Worm (Caenorhabditis elegans) whole organism, late embryonic: ENCODE data around the gene C27F2.6.

ENCODE experiments used
- C08G9.2 ChIP-seq: sonication (generic microtip); optimal IDR thresholded peaks from 2 replicates; lab custom pipeline; 2016; ENCODE audit warnings: mild to moderate bottlenecking, missing genetic modification characterization, moderate library complexity, missing compliant biosample characterization
- C38D4.7 ChIP-seq: fragments of 200-800 bp; sonication (Bioruptor generic); optimal IDR thresholded peaks from 2 replicates; lab custom pipeline; 2018; ENCODE audit warnings: mild to moderate bottlenecking, missing genetic modification characterization, moderate library complexity, missing compliant biosample characterization
- F13H6.1 ChIP-seq: sonication (generic microtip); optimal IDR thresholded peaks from 2 replicates; lab custom pipeline; 2016; ENCODE audit warnings: missing genetic modification characterization, missing compliant biosample characterization
- K02D7.2 ChIP-seq: sonication (generic microtip); optimal IDR thresholded peaks from 2 replicates; lab custom pipeline; 2017; ENCODE audit warnings: mild to moderate bottlenecking, missing genetic modification characterization, missing compliant biosample characterization
- K09A11.1 ChIP-seq: sonication (generic microtip); optimal IDR thresholded peaks from 2 replicates; lab custom pipeline; 2017; ENCODE audit warnings: antibody characterized with exemption, mild to moderate bottlenecking, missing genetic modification characterization, missing compliant biosample characterization; ENCODE audit not compliant: insufficient read depth
- T23F11.4 ChIP-seq: fragments of 200-800 bp; sonication (Bioruptor generic); optimal IDR thresholded peaks from 2 replicates; lab custom pipeline; 2018; ENCODE audit warnings: mild to moderate bottlenecking, missing genetic modification characterization, missing compliant biosample characterization
- Y22D7AL.16 ChIP-seq: sonication (generic microtip); optimal IDR thresholded peaks from 2 replicates; lab custom pipeline; 2016; ENCODE audit warnings: missing genetic modification characterization, missing compliant biosample characterization
- ahr-1 ChIP-seq: sonication (generic microtip); optimal IDR thresholded peaks from 2 replicates; lab custom pipeline; 2016; ENCODE audit warnings: missing genetic modification characterization, missing compliant biosample characterization
- ceh-18 ChIP-seq: sonication (generic microtip); optimal IDR thresholded peaks from 2 replicates; lab custom pipeline; 2016; ENCODE audit warnings: missing genetic modification characterization, missing compliant biosample characterization
- ceh-22 ChIP-seq: sonication (generic microtip); optimal IDR thresholded peaks from 2 replicates; lab custom pipeline; 2017; ENCODE audit warnings: missing biosample characterization, missing genetic modification characterization
- ceh-30 ChIP-seq: fragments of 150-350 bp; optimal IDR thresholded peaks from 2 replicates; lab custom pipeline; 2014; ENCODE audit warnings: missing biosample characterization, missing genetic modification characterization
- ceh-31 ChIP-seq: sonication (generic microtip); optimal IDR thresholded peaks from 2 replicates; lab custom pipeline; 2016; ENCODE audit warnings: missing genetic modification characterization, missing compliant biosample characterization
- ceh-34 ChIP-seq: sonication (generic microtip); optimal IDR thresholded peaks from 2 replicates; lab custom pipeline; 2016; ENCODE audit warnings: mild to moderate bottlenecking, missing genetic modification characterization, missing compliant biosample characterization
- ceh-48 ChIP-seq: sonication (generic microtip); optimal IDR thresholded peaks from 2 replicates; lab custom pipeline; 2016; ENCODE audit warnings: missing genetic modification characterization, inconsistent platforms, missing compliant biosample characterization
- ceh-6 ChIP-seq: fragments of 200-800 bp; sonication (Bioruptor generic); optimal IDR thresholded peaks from 2 replicates; lab custom pipeline; 2018; ENCODE audit warnings: mild to moderate bottlenecking, missing genetic modification characterization, missing compliant biosample characterization
- che-1 ChIP-seq: sonication (generic microtip); optimal IDR thresholded peaks from 2 replicates; lab custom pipeline; 2016; ENCODE audit warnings: mild to moderate bottlenecking, missing genetic modification characterization, missing compliant biosample characterization
- dmd-4 ChIP-seq: sonication (generic microtip); optimal IDR thresholded peaks from 2 replicates; lab custom pipeline; 2016; ENCODE audit warnings: borderline replicate concordance, missing genetic modification characterization, missing compliant biosample characterization
- elt-2 ChIP-seq: sonication (generic microtip); optimal IDR thresholded peaks from 2 replicates; lab custom pipeline; 2016; ENCODE audit warnings: missing genetic modification reagents, missing genetic modification characterization, missing compliant biosample characterization
- elt-4 ChIP-seq: sonication (generic microtip); optimal IDR thresholded peaks from 2 replicates; lab custom pipeline; 2016; ENCODE audit warnings: missing genetic modification characterization, missing compliant biosample characterization
- eyg-1 ChIP-seq: sonication (generic microtip); optimal IDR thresholded peaks from 2 replicates; lab custom pipeline; 2016; ENCODE audit warnings: missing genotype, missing genetic modification characterization, missing compliant biosample characterization
- fkh-10 ChIP-seq: fragments of 150-350 bp; optimal IDR thresholded peaks from 2 replicates; lab custom pipeline; 2014; ENCODE audit warnings: missing biosample characterization, missing genetic modification reagents, missing genetic modification characterization
- gmeb-2 ChIP-seq: sonication (generic microtip); optimal IDR thresholded peaks from 2 replicates; lab custom pipeline; 2016; ENCODE audit warnings: missing genetic modification characterization, inconsistent platforms, missing compliant biosample characterization
- hlh-6 ChIP-seq: sonication (generic microtip); optimal IDR thresholded peaks from 2 replicates; lab custom pipeline; 2016; ENCODE audit warnings: missing genotype, missing genetic modification characterization, missing compliant biosample characterization
- hlh-8 ChIP-seq: sonication (generic microtip); optimal IDR thresholded peaks from 2 replicates; lab custom pipeline; 2016; ENCODE audit warnings: missing genotype, missing genetic modification characterization, missing compliant biosample characterization
- lim-6 ChIP-seq: sonication (generic microtip); optimal IDR thresholded peaks from 2 replicates; lab custom pipeline; 2016; ENCODE audit warnings: missing genetic modification characterization, missing compliant biosample characterization
- lin-11 ChIP-seq: fragments of 200-800 bp; sonication (Bioruptor generic); optimal IDR thresholded peaks from 2 replicates; lab custom pipeline; 2018; ENCODE audit warnings: mild to moderate bottlenecking, missing genetic modification characterization, missing compliant biosample characterization
- mec-3 ChIP-seq: sonication (generic microtip); optimal IDR thresholded peaks from 2 replicates; lab custom pipeline; 2016; ENCODE audit warnings: borderline replicate concordance, missing genetic modification characterization, missing compliant biosample characterization
- nhr-232 ChIP-seq: sonication (generic microtip); optimal IDR thresholded peaks from 2 replicates; lab custom pipeline; 2016; ENCODE audit warnings: missing genetic modification characterization, missing compliant biosample characterization
- odd-2 ChIP-seq: sonication (generic microtip); optimal IDR thresholded peaks from 2 replicates; lab custom pipeline; 2017; ENCODE audit warnings: antibody characterized with exemption, mild to moderate bottlenecking, missing genetic modification characterization, missing compliant biosample characterization
- pag-3 ChIP-seq: sonication (generic microtip); optimal IDR thresholded peaks from 2 replicates; lab custom pipeline; 2016; ENCODE audit warnings: missing compliant biosample characterization, missing genetic modification characterization, borderline replicate concordance
- pat-9 ChIP-seq: fragments of 200-800 bp; sonication (Bioruptor generic); optimal IDR thresholded peaks from 2 replicates; lab custom pipeline; 2018; ENCODE audit warnings: mild to moderate bottlenecking, missing genetic modification characterization, moderate library complexity, missing compliant biosample characterization
- pax-1 ChIP-seq: fragments of 150-350 bp; optimal IDR thresholded peaks from 2 replicates; lab custom pipeline; 2014; ENCODE audit warnings: missing biosample characterization, missing genetic modification characterization
- pha-4 ChIP-seq: fragments of 150-350 bp; optimal IDR thresholded peaks from 2 replicates; lab custom pipeline; 2018; ENCODE audit warnings: missing biosample characterization, missing genetic modification reagents, missing genetic modification characterization
- pqm-1 ChIP-seq: sonication (generic microtip); optimal IDR thresholded peaks from 2 replicates; lab custom pipeline; 2016; ENCODE audit warnings: missing genetic modification characterization, missing compliant biosample characterization
- pros-1 ChIP-seq: fragments of 150-350 bp; optimal IDR thresholded peaks from 2 replicates; lab custom pipeline; 2014; ENCODE audit warnings: missing biosample characterization, missing genetic modification reagents, missing genetic modification characterization
- ref-2 ChIP-seq: sonication (generic microtip); optimal IDR thresholded peaks from 2 replicates; lab custom pipeline; 2016; ENCODE audit warnings: missing genetic modification characterization, missing compliant biosample characterization
- rnt-1 ChIP-seq: sonication (generic microtip); optimal IDR thresholded peaks from 2 replicates; lab custom pipeline; 2016; ENCODE audit warnings: missing genetic modification characterization, missing compliant biosample characterization
- sdc-2 ChIP-seq: sonication (generic microtip); optimal IDR thresholded peaks from 2 replicates; lab custom pipeline; 2016; ENCODE audit warnings: missing genotype, missing genetic modification characterization, missing compliant biosample characterization
- sox-4 ChIP-seq: sonication (generic microtip); optimal IDR thresholded peaks from 2 replicates; lab custom pipeline; 2017; ENCODE audit warnings: mild to moderate bottlenecking, missing genetic modification characterization, inconsistent platforms, missing compliant biosample characterization
- syd-9 ChIP-seq: sonication (generic microtip); optimal IDR thresholded peaks from 2 replicates; lab custom pipeline; 2016; ENCODE audit warnings: mild to moderate bottlenecking, missing genetic modification characterization, moderate library complexity, missing compliant biosample characterization
- tbx-2 ChIP-seq: sonication (generic microtip); optimal IDR thresholded peaks from 2 replicates; lab custom pipeline; 2016; ENCODE audit warnings: missing genetic modification characterization, missing compliant biosample characterization
- ttx-3 ChIP-seq: sonication (generic microtip); optimal IDR thresholded peaks from 2 replicates; lab custom pipeline; 2016; ENCODE audit warnings: missing genetic modification reagents, missing genetic modification characterization, missing compliant biosample characterization
- unc-3 ChIP-seq, 2 experiments: fragments of 200-800 bp in 1 of 2; sonication (Bioruptor generic) in 1 of 2; sonication (generic microtip) in 1 of 2; conservative IDR thresholded peaks in 1 of 2; optimal IDR thresholded peaks in 1 of 2; 2 replicates each; pipeline versions ENCODE4 v1.3.6 to Lab custom; 2016 to 2022; ENCODE audit warnings: missing compliant biosample characterization in 2 of 2, missing genetic modification characterization in 2 of 2, missing genetic modification reagents in 1 of 2
- unc-42 ChIP-seq: sonication (generic microtip); optimal IDR thresholded peaks from 2 replicates; lab custom pipeline; 2016; ENCODE audit warnings: missing genotype, missing genetic modification characterization, missing compliant biosample characterization
- unc-55 ChIP-seq: sonication (generic microtip); optimal IDR thresholded peaks from 2 replicates; lab custom pipeline; 2017; ENCODE audit warnings: missing biosample characterization, missing genetic modification reagents, missing genetic modification characterization
- unc-86 ChIP-seq: sonication (generic microtip); optimal IDR thresholded peaks from 2 replicates; lab custom pipeline; 2016; ENCODE audit warnings: missing genetic modification characterization, missing compliant biosample characterization
- zip-5 ChIP-seq: sonication (generic microtip); optimal IDR thresholded peaks from 2 replicates; lab custom pipeline; 2016; ENCODE audit warnings: missing genetic modification characterization, missing compliant biosample characterization

C27F2.6 gene

DNA sequence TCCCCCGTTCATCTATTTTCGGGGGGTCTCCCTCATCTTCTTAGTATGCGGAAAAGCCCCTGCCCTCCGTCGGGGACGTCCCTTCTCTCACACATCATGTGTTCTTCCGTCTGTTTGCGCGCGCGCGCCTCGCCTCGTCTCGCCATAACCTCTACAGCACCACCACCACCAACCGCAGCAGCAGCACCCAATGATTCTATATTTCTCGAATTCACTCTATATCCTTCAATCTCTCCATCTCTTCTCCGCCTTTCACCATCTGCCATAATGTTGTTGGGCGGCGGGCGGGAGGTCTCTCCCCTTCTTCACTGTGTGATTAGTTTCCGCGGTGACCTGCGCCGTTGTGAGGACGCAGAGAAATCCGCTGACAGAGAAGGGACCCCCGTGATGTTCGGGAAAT, 32.9 kb downstream of the C27F2.6 start (continued):
- TF ChIP-seq ceh-48 (tag; lab: Kevin White, UChicago) (no peak), ref-2 (tag; lab: Kevin White, UChicago) (peak; percentile 80), rnt-1 (peak; percentile 85), nhr-232 (tag; lab: Kevin White, UChicago) (peak; percentile 9), ahr-1 (tag; lab: Kevin White, UChicago) (no peak), ceh-30 (tag; lab: Kevin White, UChicago) (no peak), pax-1 (tag; lab: Kevin White, UChicago) (no peak), unc-42 (tag; lab: Kevin White, UChicago) (peak; percentile 65), lin-11 (tag; lab: Kevin White, UChicago) (no peak), lim-6 (tag; lab: Kevin White, UChicago) (no peak), pag-3 (tag; lab: Kevin White, UChicago) (no peak), elt-2 (tag; lab: Kevin White, UChicago) (no peak), fkh-10 (no peak), ceh-22 (tag; lab: Kevin White, UChicago) (no peak), hlh-8 (peak; percentile 76), ceh-31 (tag; lab: Kevin White, UChicago) (peak; percentile 84), sdc-2 (tag; lab: Kevin White, UChicago) (peak; percentile 55), unc-55 (GFP tag; lab: Kevin White, UChicago) (no peak), C08G9.2 (tag; lab: Kevin White, UChicago) (peak; percentile 60), T23F11.4 (GFP tag; lab: Kevin White, UChicago) (peak; percentile 32), elt-4 (tag; lab: Kevin White, UChicago) (no peak), gmeb-2 (tag; lab: Kevin White, UChicago) (no peak), che-1 (tag; lab: Kevin White, UChicago) (no peak), dmd-4 (tag; lab: Kevin White, UChicago) (peak; percentile 71), unc-3 (GFP tag; conservative IDR thresholded peaks at IDR 0.05; lab: Robert Waterston, UW) (no peak), unc-3 (tag; optimal IDR thresholded peaks at IDR 0.05; lab: Kevin White, UChicago) (no peak), pqm-1 (tag; lab: Kevin White, UChicago) (no peak), sox-4 (tag; lab: Kevin White, UChicago) (peak; percentile 6), tbx-2 (tag; lab: Kevin White, UChicago) (peak; percentile 86), mec-3 (tag; lab: Kevin White, UChicago) (peak; percentile 51), syd-9 (peak; percentile 42), Y22D7AL.16 (tag; lab: Kevin White, UChicago) (no peak), zip-5 (tag; lab: Kevin White, UChicago) (no peak), K09A11.1 (no peak), ceh-18 (tag; lab: Kevin White, UChicago) (peak; percentile 24), K02D7.2 (peak; percentile 37), ceh-34 (tag; lab: Kevin White, UChicago) (peak; percentile 84), C38D4.7 (peak; percentile 18), hlh-6 (tag; lab: Kevin White, UChicago) (peak; percentile 75), pha-4 (no peak), eyg-1 (peak; percentile 30), unc-86 (tag; lab: Kevin White, UChicago) (peak; percentile 29), pros-1 (tag; lab: Kevin White, UChicago) (peak; percentile 47), odd-2 (tag; lab: Kevin White, UChicago) (no peak)

DNA sequence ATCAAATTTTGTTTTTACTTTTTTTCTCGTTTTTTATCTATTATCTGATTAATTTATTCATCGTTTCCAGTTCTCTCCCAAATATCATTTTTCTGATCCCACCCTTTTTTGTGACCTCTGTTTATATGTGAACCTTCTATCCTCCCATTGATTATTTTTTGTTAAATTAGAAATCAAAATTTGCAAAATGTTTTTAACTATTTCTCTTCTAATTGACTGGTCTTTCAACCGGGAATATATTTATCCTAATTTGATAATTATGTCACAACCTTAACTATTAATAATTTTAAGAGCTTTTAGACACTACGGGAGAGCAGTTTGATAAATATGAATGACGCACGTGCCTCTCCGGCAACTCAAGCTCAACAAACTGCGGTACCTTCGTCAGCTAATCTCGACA, 36.1 kb downstream of the C27F2.6 start, which contains the start of gene ntl-9:
Gene ntl-9 (plus strand): TSS at position 301 of the 400 bp plus-strand sequence.
- TF ChIP-seq ceh-6 (no peak), F13H6.1 (tag; lab: Kevin White, UChicago) (no peak), lim-6 (tag; lab: Kevin White, UChicago) (no peak), rnt-1 (no peak), sdc-2 (tag; lab: Kevin White, UChicago) (no peak), elt-4 (tag; lab: Kevin White, UChicago) (no peak), gmeb-2 (tag; lab: Kevin White, UChicago) (no peak), pat-9 (no peak), ttx-3 (no peak)
